Worm (Caenorhabditis elegans): ENCODE results near the gene gst-30.

ce11 chrII:4954099-4954959 lies 19.5 kb upstream of the gst-30 start:
- TF ChIP-seq dao-5 (tag; optimal IDR thresholded peaks at IDR 0.05) = no peak
- TF ChIP-seq him-1 (tag; optimal IDR thresholded peaks at IDR 0.05) = no peak
- TF ChIP-seq W03F9.2 (tag; optimal IDR thresholded peaks at IDR 0.05) = no peak
